Fruit fly (Drosophila melanogaster) whole organism, embryonic: ENCODE data around the gene defl.

Source experiments
- Atf6 ChIP-seq: fragments of 200-800 bp; sonication (Bioruptor generic); IDR thresholded peaks from 2 replicates; pipeline ENCODE4 v1.3.6; 2022; ENCODE audit warnings: missing biosample characterization, missing genetic modification characterization
- B-H2 ChIP-seq: fragments of 200-800 bp; sonication (Bioruptor generic); optimal IDR thresholded peaks from 2 replicates; lab custom pipeline; 2018; ENCODE audit warnings: missing biosample characterization, mild to moderate bottlenecking, missing genetic modification characterization
- Bgb ChIP-seq: fragments of 200-800 bp; sonication (Bioruptor generic); IDR thresholded peaks from 2 replicates; pipeline ENCODE4 v1.3.6; 2022; ENCODE audit warnings: missing biosample characterization, missing genetic modification characterization; ENCODE audit not compliant: partially characterized antibody
- CG1024 ChIP-seq: fragments of 200-800 bp; sonication (Bioruptor generic); IDR thresholded peaks from 2 replicates; pipeline ENCODE4 v1.3.6; 2022; ENCODE audit warnings: missing biosample characterization, missing genetic modification characterization
- CG10654 ChIP-seq: fragments of 200-800 bp; sonication (Bioruptor generic); optimal IDR thresholded peaks from 2 replicates; lab custom pipeline; 2016; ENCODE audit warnings: missing biosample characterization, missing genetic modification characterization
- CG12155 ChIP-seq: fragments of 200-800 bp; sonication (Bioruptor generic); optimal IDR thresholded peaks from 3 replicates; lab custom pipeline; 2016; ENCODE audit warnings: missing biosample characterization, missing genetic modification characterization
- CG1529 ChIP-seq: fragments of 200-800 bp; sonication (Bioruptor generic); optimal IDR thresholded peaks from 3 replicates; lab custom pipeline; 2018; ENCODE audit warnings: missing biosample characterization, missing genetic modification characterization
- CG17361 ChIP-seq: fragments of 200-800 bp; sonication (Bioruptor generic); IDR thresholded peaks from 3 replicates; pipeline ENCODE4 v1.3.6; 2022; ENCODE audit warnings: missing biosample characterization, missing genetic modification characterization
- CG17385 ChIP-seq: fragments of 200-800 bp; sonication (Bioruptor generic); optimal IDR thresholded peaks from 3 replicates; lab custom pipeline; 2018; ENCODE audit warnings: missing biosample characterization, mild to moderate bottlenecking, missing genetic modification characterization
- CG17912 ChIP-seq: fragments of 200-800 bp; sonication (Bioruptor generic); optimal IDR thresholded peaks from 2 replicates; lab custom pipeline; 2018; ENCODE audit warnings: missing biosample characterization, mild to moderate bottlenecking, missing genetic modification characterization
- CG1792 ChIP-seq: fragments of 200-800 bp; sonication (Bioruptor generic); optimal IDR thresholded peaks from 2 replicates; lab custom pipeline; 2016; ENCODE audit warnings: missing biosample characterization, missing genetic modification characterization
- CG18599 ChIP-seq: fragments of 200-800 bp; sonication (Bioruptor generic); optimal IDR thresholded peaks from 3 replicates; lab custom pipeline; 2017; ENCODE audit warnings: missing biosample characterization, missing genetic modification characterization, mild to moderate bottlenecking, moderate library complexity, missing genetic modification reagents
- CG2889 ChIP-seq: fragments of 200-800 bp; sonication (Bioruptor generic); IDR thresholded peaks from 3 replicates; pipeline ENCODE4 v1.3.6; 2022; ENCODE audit warnings: missing biosample characterization, missing genetic modification characterization
- CG32532 ChIP-seq: fragments of 200-800 bp; sonication (Bioruptor generic); IDR thresholded peaks from 2 replicates; pipeline ENCODE4 v1.3.6; 2022; ENCODE audit warnings: missing biosample characterization, missing genetic modification characterization
- CG4282 ChIP-seq: fragments of 200-800 bp; sonication (Bioruptor generic); optimal IDR thresholded peaks from 2 replicates; lab custom pipeline; 2016; ENCODE audit warnings: missing biosample characterization, missing genetic modification characterization
- CG4328 ChIP-seq: fragments of 200-800 bp; sonication (Bioruptor generic); optimal IDR thresholded peaks from 3 replicates; lab custom pipeline; 2017; ENCODE audit warnings: missing biosample characterization, missing genetic modification reagents, missing genetic modification characterization
- CG5245 ChIP-seq: fragments of 200-800 bp; sonication (Bioruptor generic); optimal IDR thresholded peaks from 3 replicates; lab custom pipeline; 2016; ENCODE audit warnings: missing biosample characterization, missing genetic modification characterization
- CG6175 ChIP-seq: fragments of 200-800 bp; sonication (Bioruptor generic); IDR thresholded peaks from 3 replicates; pipeline ENCODE4 v1.3.6; 2022; ENCODE audit warnings: missing biosample characterization, missing genetic modification characterization
- CG6791 ChIP-seq: fragments of 200-800 bp; sonication (Bioruptor generic); IDR thresholded peaks from 3 replicates; pipeline ENCODE4 v1.3.6; 2022; ENCODE audit warnings: missing biosample characterization, missing genetic modification characterization; ENCODE audit not compliant: partially characterized antibody
- CG6813 ChIP-seq: fragments of 200-800 bp; sonication (Bioruptor generic); optimal IDR thresholded peaks from 2 replicates; lab custom pipeline; 2017; ENCODE audit warnings: missing biosample characterization, missing genetic modification characterization, mild to moderate bottlenecking, moderate library complexity, missing genetic modification reagents
- CG7786 ChIP-seq: fragments of 200-800 bp; sonication (Bioruptor generic); optimal IDR thresholded peaks from 2 replicates; lab custom pipeline; 2016; ENCODE audit warnings: missing biosample characterization, missing genetic modification characterization
- CG7839 ChIP-seq: fragments of 200-800 bp; sonication (Bioruptor generic); optimal IDR thresholded peaks from 3 replicates; lab custom pipeline; 2018; ENCODE audit warnings: missing biosample characterization, mild to moderate bottlenecking, missing genetic modification characterization, moderate library complexity
- CG8281 ChIP-seq: fragments of 200-800 bp; sonication (Bioruptor generic); optimal IDR thresholded peaks from 2 replicates; lab custom pipeline; 2018; ENCODE audit warnings: missing biosample characterization, mild to moderate bottlenecking, missing genetic modification characterization, moderate library complexity
- Dip3 ChIP-seq: fragments of 200-800 bp; sonication (Bioruptor generic); optimal IDR thresholded peaks from 3 replicates; lab custom pipeline; 2016; ENCODE audit warnings: missing biosample characterization, missing genetic modification characterization
- Drgx ChIP-seq: fragments of 200-800 bp; sonication (Bioruptor generic); IDR thresholded peaks from 2 replicates; pipeline ENCODE4 v1.3.6; 2022; ENCODE audit warnings: missing biosample characterization, missing genetic modification characterization
- Gsc ChIP-seq: fragments of 200-800 bp; sonication (Bioruptor generic); IDR thresholded peaks from 2 replicates; pipeline ENCODE4 v1.3.6; 2022; ENCODE audit warnings: missing biosample characterization, missing genetic modification characterization
- HLH4C ChIP-seq: fragments of 200-800 bp; sonication (Bioruptor generic); IDR thresholded peaks from 3 replicates; pipeline ENCODE4 v1.3.6; 2022; ENCODE audit warnings: missing biosample characterization, missing genetic modification characterization; ENCODE audit not compliant: partially characterized antibody
- Hey ChIP-seq: fragments of 200-800 bp; sonication (Bioruptor generic); optimal IDR thresholded peaks from 3 replicates; lab custom pipeline; 2018; ENCODE audit warnings: missing biosample characterization, mild to moderate bottlenecking, missing genetic modification characterization
- PHDP ChIP-seq: fragments of 200-800 bp; sonication (Bioruptor generic); optimal IDR thresholded peaks from 3 replicates; lab custom pipeline; 2018; ENCODE audit warnings: missing biosample characterization, mild to moderate bottlenecking, missing genetic modification characterization, moderate library complexity
- Tbp ChIP-seq: fragments of >200 bp; optimal IDR thresholded peaks from 2 replicates; lab custom pipeline; 2018; ENCODE audit warnings: missing biosample characterization, missing genetic modification characterization
- Vsx1 ChIP-seq: fragments of 200-800 bp; sonication (Bioruptor generic); optimal IDR thresholded peaks from 2 replicates; lab custom pipeline; 2017; ENCODE audit warnings: missing biosample characterization, mild to moderate bottlenecking, missing genetic modification characterization, missing genetic modification reagents
- abd-A ChIP-seq: fragments of 200-800 bp; sonication (Bioruptor generic); optimal IDR thresholded peaks from 3 replicates; lab custom pipeline; 2019; ENCODE audit warnings: missing biosample characterization, mild to moderate bottlenecking, missing genetic modification characterization, moderate library complexity
- ap ChIP-seq: fragments of 200-800 bp; sonication (Bioruptor generic); IDR thresholded peaks from 2 replicates; pipeline ENCODE4 v1.3.6; 2022; ENCODE audit warnings: missing biosample characterization, missing genetic modification characterization
- az2 ChIP-seq: fragments of 200-800 bp; sonication (Bioruptor generic); optimal IDR thresholded peaks from 3 replicates; lab custom pipeline; 2016; ENCODE audit warnings: missing biosample characterization, missing genetic modification characterization
- chinmo ChIP-seq: fragments of 200-800 bp; sonication (Bioruptor generic); IDR thresholded peaks from 4 replicates; pipeline ENCODE4 v1.3.6; 2022; ENCODE audit warnings: missing biosample characterization, missing genetic modification characterization; ENCODE audit not compliant: partially characterized antibody
- corto ChIP-seq: fragments of 200-800 bp; sonication (Bioruptor generic); optimal IDR thresholded peaks from 2 replicates; lab custom pipeline; 2016; ENCODE audit warnings: missing biosample characterization, mild to moderate bottlenecking, missing genetic modification characterization, moderate library complexity
- da ChIP-seq: fragments of 200-800 bp; sonication (Bioruptor generic); optimal IDR thresholded peaks from 2 replicates; lab custom pipeline; 2016; ENCODE audit warnings: missing biosample characterization, missing genetic modification characterization
- dimm ChIP-seq: fragments of 200-800 bp; sonication (Bioruptor generic); IDR thresholded peaks from 2 replicates; pipeline ENCODE4 v1.3.6; 2022; ENCODE audit warnings: missing biosample characterization, missing genetic modification characterization
- ftz-f1 ChIP-seq: fragments of 200-800 bp; sonication (Bioruptor generic); optimal IDR thresholded peaks from 2 replicates; lab custom pipeline; 2016; ENCODE audit warnings: missing biosample characterization, missing genetic modification characterization
- grau ChIP-seq: fragments of 200-800 bp; optimal IDR thresholded peaks from 3 replicates; lab custom pipeline; 2019; ENCODE audit warnings: missing biosample characterization, mild to moderate bottlenecking, missing genetic modification characterization, moderate library complexity
- kay ChIP-seq: fragments of 200-800 bp; sonication (Bioruptor generic); optimal IDR thresholded peaks from 2 replicates; lab custom pipeline; 2016; ENCODE audit warnings: missing biosample characterization, missing genetic modification characterization
- lab ChIP-seq: fragments of 200-800 bp; sonication (Bioruptor generic); optimal IDR thresholded peaks from 3 replicates; lab custom pipeline; 2017; ENCODE audit warnings: missing biosample characterization, missing genetic modification characterization, mild to moderate bottlenecking, moderate library complexity, missing genetic modification reagents
- mirr ChIP-seq: fragments of 200-800 bp; sonication (Bioruptor generic); optimal IDR thresholded peaks from 3 replicates; lab custom pipeline; 2018; ENCODE audit warnings: missing biosample characterization, mild to moderate bottlenecking, missing genetic modification characterization
- onecut ChIP-seq: fragments of 200-800 bp; sonication (Bioruptor generic); IDR thresholded peaks from 2 replicates; pipeline ENCODE4 v1.3.6; 2022; ENCODE audit warnings: missing biosample characterization, missing genetic modification characterization
- row ChIP-seq: fragments of 200-800 bp; sonication (Bioruptor generic); IDR thresholded peaks from 3 replicates; pipeline ENCODE4 v1.3.6; 2022; ENCODE audit warnings: missing biosample characterization, missing genetic modification characterization
- run ChIP-seq: fragments of 200-800 bp; sonication (Bioruptor generic); optimal IDR thresholded peaks from 3 replicates; lab custom pipeline; 2018; ENCODE audit warnings: missing biosample characterization, mild to moderate bottlenecking, missing genetic modification characterization
- sens ChIP-seq: fragments of 200-800 bp; sonication (Bioruptor generic); peaks from one replicate; lab custom pipeline; 2016; ENCODE audit warnings: missing biosample characterization, missing genetic modification characterization
- seq ChIP-seq: fragments of 200-800 bp; sonication (Bioruptor generic); IDR thresholded peaks from 2 replicates; pipeline ENCODE4 v1.3.6; 2022; ENCODE audit warnings: missing biosample characterization, missing genetic modification characterization
- sna ChIP-seq: fragments of 200-800 bp; sonication (Bioruptor generic); IDR thresholded peaks from 2 replicates; pipeline ENCODE4 v1.3.6; 2022; ENCODE audit warnings: missing biosample characterization, missing genetic modification characterization; ENCODE audit not compliant: partially characterized antibody
- tgo ChIP-seq: fragments of 200-800 bp; sonication (Bioruptor generic); IDR thresholded peaks from 3 replicates; pipeline ENCODE4 v1.3.6; 2022; ENCODE audit warnings: missing biosample characterization, missing genetic modification characterization
- tio ChIP-seq: fragments of 200-800 bp; sonication (Bioruptor generic); optimal IDR thresholded peaks from 2 replicates; lab custom pipeline; 2017; ENCODE audit warnings: missing biosample characterization, missing genetic modification characterization, inconsistent platforms
- vvl ChIP-seq: fragments of 200-800 bp; sonication (Bioruptor generic); IDR thresholded peaks from 2 replicates; pipeline ENCODE4 v1.3.6; 2022; ENCODE audit warnings: missing biosample characterization, missing genetic modification characterization

Gene defl

dm6 chr3L:9718929-9719328, 4.3 kb upstream of the defl start, which contains the start of the genes CG18178 and CG14174 (continued):
- TF ChIP-seq tgo (GFP tag; lab: Robert Waterston, UW) (peak; percentile 64), CG6175 (GFP tag; lab: Robert Waterston, UW) (no peak), Bgb (GFP tag; lab: Robert Waterston, UW) (no peak), seq (GFP tag; lab: Robert Waterston, UW) (0 out of 2 replicates have a peak, but pooled peaks have one; percentile 20), kay (GFP tag; lab: Kevin White, UChicago) (peak; percentile 39), vvl (GFP tag; lab: Robert Waterston, UW) (peak; percentile 67), Drgx (GFP tag; lab: Robert Waterston, UW) (no peak), CG7839 (tag; lab: Kevin White, UChicago) (peak; percentile 78), lab (GFP tag; lab: Kevin White, UChicago) (no peak), dimm (GFP tag; lab: Robert Waterston, UW) (no peak), PHDP (peak; percentile 78), CG17361 (GFP tag; lab: Robert Waterston, UW) (peak; percentile 89), CG4328 (GFP tag; lab: Kevin White, UChicago) (peak; percentile 35), ftz-f1 (GFP tag; lab: Kevin White, UChicago) (no peak), grau (tag; lab: Kevin White, UChicago) (peak; percentile 83), CG4282 (GFP tag; lab: Kevin White, UChicago) (no peak), CG7786 (GFP tag; lab: Kevin White, UChicago) (no peak), sens (peak; percentile 89), CG17385 (GFP tag; lab: Kevin White, UChicago) (peak; percentile 66), CG2889 (GFP tag; lab: Robert Waterston, UW) (0 out of 3 replicates have a peak, but pooled peaks have one; percentile 24), Dip3 (GFP tag; lab: Kevin White, UChicago) (no peak), CG5245 (GFP tag; lab: Kevin White, UChicago) (peak; percentile 41), tio (GFP tag; lab: Kevin White, UChicago) (no peak), B-H2 (GFP tag; lab: Kevin White, UChicago) (peak; percentile 85), corto (GFP tag; lab: Kevin White, UChicago) (no peak), CG10654 (peak; percentile 49), Gsc (no peak), HLH4C (GFP tag; lab: Robert Waterston, UW) (no peak), CG18599 (GFP tag; lab: Kevin White, UChicago) (peak; percentile 73), CG6791 (GFP tag; lab: Robert Waterston, UW) (no peak), CG1529 (GFP tag; lab: Kevin White, UChicago) (no peak), Hey (no peak), mirr (GFP tag; lab: Kevin White, UChicago) (no peak), sna (GFP tag; lab: Robert Waterston, UW) (0 out of 2 replicates have a peak, but pooled peaks have one; percentile 22), row (peak; percentile 90), abd-A (no peak), CG1792 (GFP tag; lab: Kevin White, UChicago) (no peak), Vsx1 (GFP tag; lab: Kevin White, UChicago) (no peak), CG32532 (GFP tag; lab: Robert Waterston, UW) (peak; percentile 67), chinmo (GFP tag; lab: Robert Waterston, UW) (no peak), CG17912 (GFP tag; lab: Kevin White, UChicago) (no peak), Tbp (GFP tag; lab: Kevin White, UChicago) (no peak), az2 (GFP tag; lab: Kevin White, UChicago) (peak; percentile 64), run (tag; lab: Kevin White, UChicago) (no peak), ap (GFP tag; lab: Robert Waterston, UW) (no peak), CG8281 (tag; lab: Kevin White, UChicago) (peak; percentile 38), Atf6 (GFP tag; lab: Robert Waterston, UW) (no peak), CG12155 (peak; percentile 54), CG1024 (GFP tag; lab: Robert Waterston, UW) (no peak), CG6813 (GFP tag; lab: Kevin White, UChicago) (no peak), da (GFP tag; lab: Kevin White, UChicago) (no peak), onecut (GFP tag; lab: Robert Waterston, UW) (peak; percentile 31; the same call in 1 of the 2 replicates)
